Worm (Caenorhabditis elegans): ENCODE results near the gene Y41C4A.21.

- no peak for TF ChIP-seq elt-1 (tag; optimal IDR thresholded peaks at IDR 0.05)
- TF ChIP-seq skn-1 (tag; optimal IDR thresholded peaks at IDR 0.05), result no peak
- no peak for TF ChIP-seq elt-3 (tag; optimal IDR thresholded peaks at IDR 0.05)
- no peak for TF ChIP-seq snpc-4 (tag; optimal IDR thresholded peaks at IDR 0.05)
- TF ChIP-seq aly-2 (tag; optimal IDR thresholded peaks at IDR 0.05), result no peak
- no peak for TF ChIP-seq nhr-237 (tag; optimal IDR thresholded peaks at IDR 0.05)
- no peak for TF ChIP-seq lin-39 (tag; optimal IDR thresholded peaks at IDR 0.05)
- TF ChIP-seq dmd-4 (tag; optimal IDR thresholded peaks at IDR 0.05), result no peak
Measured at ce11 chrIII:11777321-11777720, 45.2 kb downstream of the Y41C4A.21 start, which contains the start of gene mdt-21.
